Worm (Caenorhabditis elegans): ENCODE results near the gene slc-17.5.

DNA sequence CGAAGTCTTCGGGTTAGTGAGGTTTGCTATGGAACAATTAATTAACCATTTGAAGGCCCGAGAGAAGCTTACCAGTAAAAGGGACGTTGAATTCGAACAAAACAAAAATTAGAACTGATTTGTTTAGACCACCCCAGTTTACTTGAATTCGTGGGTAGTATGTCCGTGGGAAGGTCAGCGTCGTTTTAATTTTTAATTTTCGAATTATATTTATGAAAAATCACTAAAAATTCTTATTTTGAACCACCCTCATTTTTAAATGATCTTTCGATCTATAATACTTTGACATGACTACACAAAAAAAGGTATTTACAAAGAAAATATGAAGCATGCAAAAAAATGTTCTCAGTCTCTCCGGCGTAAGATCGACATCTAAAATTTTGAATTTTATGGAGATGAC, 39.2 kb downstream of the slc-17.5 start, which contains the start of gene C16D9.5:
- TF ChIP-seq jun-1 (tag; optimal IDR thresholded peaks at IDR 0.05) (no peak), nhr-11 (tag; optimal IDR thresholded peaks at IDR 0.05) (no peak), skn-1 (tag; optimal IDR thresholded peaks at IDR 0.05) (no peak), ceh-82 (tag; optimal IDR thresholded peaks at IDR 0.05) (no peak), lsy-2 (tag; optimal IDR thresholded peaks at IDR 0.05) (no peak), efl-3 (GFP tag; optimal IDR thresholded peaks at IDR 0.05) (no peak), zag-1 (tag; optimal IDR thresholded peaks at IDR 0.05) (no peak), lin-15B (tag; optimal IDR thresholded peaks at IDR 0.05) (no peak), nhr-84 (tag; optimal IDR thresholded peaks at IDR 0.05) (no peak), egl-13 (tag; optimal IDR thresholded peaks at IDR 0.05) (no peak), unc-130 (tag; optimal IDR thresholded peaks at IDR 0.05) (no peak), nhr-237 (tag; optimal IDR thresholded peaks at IDR 0.05) (no peak)
